Worm (Caenorhabditis elegans) whole organism, young adult: ENCODE measurements around the gene nhr-122.

Experiments used
- B0336.3 ChIP-seq: fragments of 200-800 bp; sonication (Bioruptor generic); IDR thresholded peaks from 2 replicates; pipeline ENCODE4 v1.3.6; 2022; ENCODE audit warnings: missing genetic modification characterization, missing compliant biosample characterization
- F10E7.11 ChIP-seq: sonication (generic microtip); optimal IDR thresholded peaks from 2 replicates; lab custom pipeline; 2017; ENCODE audit warnings: mild to moderate bottlenecking, missing genetic modification characterization, moderate library complexity, missing compliant biosample characterization
- F33H1.4 ChIP-seq: fragments of 200-800 bp; sonication (Bioruptor generic); IDR thresholded peaks from 2 replicates; pipeline ENCODE4 v1.3.6; 2022; ENCODE audit warnings: missing genetic modification reagents, missing genetic modification characterization, missing compliant biosample characterization
- F52B5.7 ChIP-seq: sonication (generic microtip); optimal IDR thresholded peaks from 2 replicates; lab custom pipeline; 2016; ENCODE audit warnings: mild to moderate bottlenecking, missing genetic modification characterization, missing compliant biosample characterization
- F57C9.4 ChIP-seq: sonication (generic microtip); optimal IDR thresholded peaks from 2 replicates; lab custom pipeline; 2017; ENCODE audit warnings: mild to moderate bottlenecking, missing genetic modification characterization, missing compliant biosample characterization
- T07F8.4 ChIP-seq: sonication (generic microtip); optimal IDR thresholded peaks from 2 replicates; lab custom pipeline; 2016; ENCODE audit warnings: mild to moderate bottlenecking, missing genetic modification characterization, moderate library complexity, missing compliant biosample characterization
- Y56A3A.18 ChIP-seq: fragments of 200-800 bp; sonication (Bioruptor generic); IDR thresholded peaks from 2 replicates; pipeline ENCODE4 v1.3.6; 2022; ENCODE audit warnings: missing genetic modification reagents, missing genetic modification characterization, missing compliant biosample characterization
- akir-1 ChIP-seq: fragments of 200-800 bp; sonication (Bioruptor generic); optimal IDR thresholded peaks from 2 replicates; lab custom pipeline; 2018; ENCODE audit warnings: mild to moderate bottlenecking, missing genetic modification characterization, moderate library complexity, missing compliant biosample characterization
- aptf-2 ChIP-seq: fragments of 200-800 bp; sonication (Bioruptor generic); conservative IDR thresholded peaks from 2 replicates; pipeline ENCODE4 v1.3.6; 2022; ENCODE audit warnings: missing genetic modification reagents, missing genetic modification characterization, missing compliant biosample characterization
- aptf-3 ChIP-seq: fragments of 200-800 bp; sonication (Bioruptor generic); IDR thresholded peaks from 2 replicates; pipeline ENCODE4 v1.3.6; 2022; ENCODE audit warnings: missing genetic modification characterization, missing compliant biosample characterization
- athp-1 ChIP-seq: sonication (generic microtip); optimal IDR thresholded peaks from 2 replicates; lab custom pipeline; 2017; ENCODE audit warnings: mild to moderate bottlenecking, missing genetic modification characterization, missing compliant biosample characterization
- attf-6 ChIP-seq: fragments of 200-800 bp; sonication (Bioruptor generic); IDR thresholded peaks from 2 replicates; pipeline ENCODE4 v1.3.6; 2022; ENCODE audit warnings: missing genetic modification reagents, missing genetic modification characterization, missing compliant biosample characterization
- bed-2 ChIP-seq: fragments of 200-800 bp; sonication (Bioruptor generic); IDR thresholded peaks from 2 replicates; pipeline ENCODE4 v1.3.6; 2022; ENCODE audit warnings: missing genetic modification reagents, missing genetic modification characterization, missing compliant biosample characterization
- ccch-3 ChIP-seq: fragments of 200-800 bp; sonication (Bioruptor generic); optimal IDR thresholded peaks from 2 replicates; lab custom pipeline; 2018; ENCODE audit warnings: mild to moderate bottlenecking, missing genetic modification characterization, missing compliant biosample characterization
- cebp-2 ChIP-seq: fragments of 200-800 bp; sonication (Bioruptor generic); IDR thresholded peaks from 2 replicates; pipeline ENCODE4 v1.3.6; 2022; ENCODE audit warnings: missing genetic modification characterization, missing compliant biosample characterization
- ceh-27 ChIP-seq: fragments of 200-800 bp; sonication (Bioruptor generic); optimal IDR thresholded peaks from 2 replicates; lab custom pipeline; 2018; ENCODE audit warnings: mild to moderate bottlenecking, missing genetic modification characterization, moderate library complexity, missing compliant biosample characterization
- ceh-79 ChIP-seq: sonication (generic microtip); optimal IDR thresholded peaks from 2 replicates; lab custom pipeline; 2017; ENCODE audit warnings: mild to moderate bottlenecking, missing genetic modification characterization, missing compliant biosample characterization
- dox-1 ChIP-seq: fragments of 200-800 bp; sonication (Bioruptor generic); IDR thresholded peaks from 2 replicates; pipeline ENCODE4 v1.3.6; 2022; ENCODE audit warnings: missing genetic modification reagents, missing genetic modification characterization, missing compliant biosample characterization
- egl-44 ChIP-seq: fragments of 200-800 bp; sonication (Bioruptor generic); IDR thresholded peaks from 2 replicates; pipeline ENCODE4 v1.3.6; 2022; ENCODE audit warnings: missing genetic modification reagents, missing genetic modification characterization, missing compliant biosample characterization
- egrh-3 ChIP-seq: fragments of 200-800 bp; sonication (Bioruptor generic); IDR thresholded peaks from 2 replicates; pipeline ENCODE4 v1.3.6; 2022; ENCODE audit warnings: missing genetic modification reagents, missing genetic modification characterization, missing compliant biosample characterization
- hlh-26 ChIP-seq: fragments of 200-800 bp; sonication (Bioruptor generic); conservative IDR thresholded peaks from 2 replicates; pipeline ENCODE4 v1.3.6; 2022; ENCODE audit warnings: missing genetic modification reagents, missing genetic modification characterization, missing compliant biosample characterization
- hmg-1.2 ChIP-seq: fragments of 200-800 bp; sonication (Bioruptor generic); IDR thresholded peaks from 2 replicates; pipeline ENCODE4 v1.3.6; 2022; ENCODE audit warnings: missing genetic modification reagents, missing genetic modification characterization, missing compliant biosample characterization
- hrde-1 ChIP-seq: sonication (generic microtip); optimal IDR thresholded peaks from 2 replicates; lab custom pipeline; 2016; ENCODE audit warnings: missing genetic modification characterization, mild to moderate bottlenecking, missing compliant biosample characterization, moderate library complexity, missing genotype, missing genetic modification reagents, borderline replicate concordance
- hsf-1 ChIP-seq: fragments of 200-800 bp; sonication (Bioruptor generic); IDR thresholded peaks from 2 replicates; pipeline ENCODE4 v1.3.6; 2022; ENCODE audit warnings: missing genetic modification reagents, missing genetic modification characterization, missing compliant biosample characterization
- let-526 ChIP-seq: fragments of 200-800 bp; sonication (Bioruptor generic); IDR thresholded peaks from 2 replicates; pipeline ENCODE4 v1.3.6; 2022; ENCODE audit warnings: missing genetic modification reagents, missing genetic modification characterization, missing compliant biosample characterization
- lin-54 ChIP-seq: fragments of 200-800 bp; sonication (Bioruptor generic); optimal IDR thresholded peaks from 2 replicates; lab custom pipeline; 2018; ENCODE audit warnings: mild to moderate bottlenecking, missing genetic modification characterization, missing compliant biosample characterization
- lsl-1 ChIP-seq: fragments of 200-800 bp; sonication (Bioruptor generic); optimal IDR thresholded peaks from 2 replicates; lab custom pipeline; 2018; ENCODE audit warnings: mild to moderate bottlenecking, missing genetic modification characterization, moderate library complexity, missing compliant biosample characterization
- madf-6 ChIP-seq: fragments of 200-800 bp; sonication (Bioruptor generic); IDR thresholded peaks from 2 replicates; pipeline ENCODE4 v1.3.6; 2022; ENCODE audit warnings: missing genetic modification reagents, missing genetic modification characterization, missing compliant biosample characterization
- madf-8 ChIP-seq: fragments of 200-800 bp; sonication (Bioruptor generic); conservative IDR thresholded peaks from 2 replicates; pipeline ENCODE4 v1.3.6; 2022; ENCODE audit warnings: missing genetic modification reagents, missing genetic modification characterization, missing compliant biosample characterization
- nfyb-1 ChIP-seq: fragments of 200-800 bp; sonication (Bioruptor generic); IDR thresholded peaks from 2 replicates; pipeline ENCODE4 v1.3.6; 2022; ENCODE audit warnings: missing genetic modification reagents, missing genetic modification characterization, missing compliant biosample characterization
- pbrm-1 ChIP-seq: fragments of 200-800 bp; sonication (Bioruptor generic); IDR thresholded peaks from 2 replicates; pipeline ENCODE4 v1.3.6; 2022; ENCODE audit warnings: missing genetic modification reagents, missing genetic modification characterization, missing compliant biosample characterization
- rpc-1 ChIP-seq, 2 experiments: fragments of 150-350 bp in 1 of 2; sonication (generic microtip) in 1 of 2; optimal IDR thresholded peaks; 2 replicates each; lab custom pipeline; 2014 to 2018; ENCODE audit warnings: missing biosample characterization in 1 of 2, missing genetic modification characterization in 1 of 2, missing genetic modification reagents in 1 of 2, missing genotype in 1 of 2
- sdz-38 ChIP-seq: sonication (generic microtip); optimal IDR thresholded peaks from 2 replicates; lab custom pipeline; 2016; ENCODE audit warnings: missing genotype, missing genetic modification characterization, missing compliant biosample characterization
- snpc-1.1 ChIP-seq: sonication (generic microtip); optimal IDR thresholded peaks from 2 replicates; lab custom pipeline; 2017; ENCODE audit warnings: missing genetic modification characterization, mild to moderate bottlenecking, missing compliant biosample characterization, antibody characterized with exemption, moderate library complexity, missing genotype, missing genetic modification reagents; ENCODE audit not compliant: insufficient read depth
- snpc-3.4 ChIP-seq: sonication (generic microtip); optimal IDR thresholded peaks from 2 replicates; lab custom pipeline; 2017; ENCODE audit warnings: missing genetic modification characterization, mild to moderate bottlenecking, missing compliant biosample characterization, antibody characterized with exemption, moderate library complexity, missing genotype, missing genetic modification reagents
- snpc-4 ChIP-seq, 5 experiments: fragments of 150-350 bp in 1 of 5; sonication (generic microtip) in 4 of 5; optimal IDR thresholded peaks; 2 replicates each; lab custom pipeline; 2014 to 2018; ENCODE audit warnings: missing genetic modification characterization in 5 of 5, missing biosample characterization in 3 of 5, antibody characterized with exemption in 2 of 5, mild to moderate bottlenecking in 2 of 5, missing compliant biosample characterization in 2 of 5, missing genotype in 2 of 5, moderate library complexity in 2 of 5, missing genetic modification reagents in 1 of 5
- tbp1 ChIP-seq: fragments of 200-800 bp; sonication (Bioruptor generic); optimal IDR thresholded peaks from 2 replicates; lab custom pipeline; 2018; ENCODE audit warnings: mild to moderate bottlenecking, missing genetic modification characterization, missing compliant biosample characterization
- tbx-9 ChIP-seq: sonication (generic microtip); optimal IDR thresholded peaks from 2 replicates; lab custom pipeline; 2016; ENCODE audit warnings: borderline replicate concordance, missing genetic modification characterization, inconsistent platforms, missing compliant biosample characterization
- unc-62 ChIP-seq: fragments of 150-350 bp; optimal IDR thresholded peaks from 2 replicates; lab custom pipeline; 2014; ENCODE audit warnings: missing biosample characterization, missing genetic modification reagents, missing genetic modification characterization
- xnd-1 ChIP-seq: sonication (generic microtip); optimal IDR thresholded peaks from 2 replicates; lab custom pipeline; 2016; ENCODE audit warnings: missing genotype, missing genetic modification reagents, missing genetic modification characterization, missing compliant biosample characterization
- zfh-2 ChIP-seq: fragments of 200-800 bp; sonication (Bioruptor generic); conservative IDR thresholded peaks from 2 replicates; pipeline ENCODE4 v1.3.6; 2022; ENCODE audit warnings: missing genetic modification reagents, missing genetic modification characterization, missing compliant biosample characterization
- zim-3 ChIP-seq: sonication (generic microtip); optimal IDR thresholded peaks from 2 replicates; lab custom pipeline; 2017; ENCODE audit warnings: mild to moderate bottlenecking, missing genetic modification characterization, moderate library complexity, missing compliant biosample characterization
- ztf-18 ChIP-seq: sonication (generic microtip); optimal IDR thresholded peaks from 2 replicates; lab custom pipeline; 2016; ENCODE audit warnings: missing genotype, mild to moderate bottlenecking, missing genetic modification characterization, missing compliant biosample characterization
- ztf-25 ChIP-seq: fragments of 200-800 bp; sonication (Bioruptor generic); IDR thresholded peaks from 2 replicates; pipeline ENCODE4 v1.3.6; 2022; ENCODE audit warnings: missing genetic modification reagents, missing genetic modification characterization, missing compliant biosample characterization
- ztf-6 ChIP-seq: fragments of 200-800 bp; sonication (Bioruptor generic); IDR thresholded peaks from 2 replicates; pipeline ENCODE4 v1.3.6; 2022; ENCODE audit warnings: missing genetic modification reagents, missing genetic modification characterization, missing compliant biosample characterization

The nhr-122 gene

ce11 chrIV:1659045-1659741 lies 45.5 kb downstream of the nhr-122 start, which contains the start of gene rps-28 (continued):
- no peak for TF ChIP-seq sdz-38 (tag; lab: Kevin White, UChicago)
- TF ChIP-seq tbp1 (GFP tag; lab: Kevin White, UChicago) = peak; percentile 77
- TF ChIP-seq egrh-3 (GFP tag; lab: Robert Waterston, UW) = peak; percentile 60
- peak; percentile 95 for TF ChIP-seq zfh-2 (GFP tag; lab: Robert Waterston, UW)
- peak; percentile 94 for TF ChIP-seq lin-54 (GFP tag; lab: Kevin White, UChicago)
- peak; percentile 98 for TF ChIP-seq dox-1 (GFP tag; lab: Robert Waterston, UW)
- TF ChIP-seq F10E7.11 (tag; lab: Kevin White, UChicago) = no peak
- peak; percentile 81 for TF ChIP-seq ztf-18 (tag; lab: Kevin White, UChicago)
- no peak for TF ChIP-seq bed-2 (GFP tag; lab: Robert Waterston, UW)
- 0 out of 2 replicates have a peak, but pooled peaks have one; percentile 47 for TF ChIP-seq aptf-2 (GFP tag; lab: Robert Waterston, UW)
- peak; percentile 47 for TF ChIP-seq xnd-1 (tag; lab: Kevin White, UChicago)
- no peak for TF ChIP-seq F57C9.4 (tag; lab: Kevin White, UChicago)
- TF ChIP-seq rpc-1 (optimal IDR thresholded peaks at IDR 0.05; lab: Kevin White, UChicago) = peak; percentile 49
- TF ChIP-seq rpc-1 (tag; optimal IDR thresholded peaks at IDR 0.05; lab: Kevin White, UChicago) = no peak
- no peak for TF ChIP-seq ceh-79 (tag; lab: Kevin White, UChicago)
- TF ChIP-seq aptf-3 (GFP tag; lab: Robert Waterston, UW) = no peak
- no peak for TF ChIP-seq akir-1 (GFP tag; lab: Kevin White, UChicago)
- peak; percentile 11 for TF ChIP-seq T07F8.4 (tag; lab: Kevin White, UChicago)
- TF ChIP-seq attf-6 (GFP tag; lab: Robert Waterston, UW) = peak; percentile 76
- peak; percentile 91 for TF ChIP-seq madf-6 (GFP tag; lab: Robert Waterston, UW)
- TF ChIP-seq Y56A3A.18 = no peak
- TF ChIP-seq zim-3 (tag; lab: Kevin White, UChicago) = no peak
- peak; percentile 83; the same call in 1 of the 2 replicates for TF ChIP-seq ztf-6 (GFP tag; lab: Robert Waterston, UW)
- TF ChIP-seq nfyb-1 = peak; percentile 95
- TF ChIP-seq ceh-27 (GFP tag; lab: Kevin White, UChicago) = peak; percentile 92
- peak; percentile 95 for TF ChIP-seq pbrm-1
- peak; percentile 17 for TF ChIP-seq F52B5.7
- TF ChIP-seq unc-62 (GFP tag; lab: Kevin White, UChicago) = no peak
- peak; percentile 55 for TF ChIP-seq snpc-1.1 (tag; lab: Kevin White, UChicago)
- TF ChIP-seq lsl-1 (GFP tag; lab: Kevin White, UChicago) = peak; percentile 86
- peak; percentile 75 for TF ChIP-seq hsf-1 (GFP tag; lab: Robert Waterston, UW)
- peak; percentile 16 for TF ChIP-seq hrde-1 (tag; lab: Kevin White, UChicago)
- TF ChIP-seq ccch-3 (GFP tag; lab: Kevin White, UChicago) = no peak
- TF ChIP-seq, all 124 proteins: peak for 86

ce11 chrIV:1659978-1660377 lies 46.3 kb downstream of the nhr-122 start, which contains the start of gene Y41D4B.4:
Gene Y41D4B.4, plus strand, starts transcription at chrIV:1660110.
- TF ChIP-seq ztf-25 (GFP tag; lab: Robert Waterston, UW) (no peak), tbp1 (GFP tag; lab: Kevin White, UChicago) (no peak), tbx-9 (tag; lab: Kevin White, UChicago) (no peak), F33H1.4 (peak; percentile 35), let-526 (GFP tag; lab: Robert Waterston, UW) (no peak), hmg-1.2 (GFP tag; lab: Robert Waterston, UW) (0 out of 2 replicates have a peak, but pooled peaks have one; percentile 12), madf-8 (GFP tag; lab: Robert Waterston, UW) (no peak), dox-1 (GFP tag; lab: Robert Waterston, UW) (no peak), snpc-4 (GFP tag; optimal IDR thresholded peaks at IDR 0.05; lab: Kevin White, UChicago) (no peak), snpc-4 (tag; optimal IDR thresholded peaks at IDR 0.05; lab: Kevin White, UChicago) (no peak), snpc-3.4 (tag; lab: Kevin White, UChicago) (no peak), cebp-2 (GFP tag; lab: Robert Waterston, UW) (0 out of 2 replicates have a peak, but pooled peaks have one; percentile 15), athp-1 (tag; lab: Kevin White, UChicago) (peak; percentile 2), B0336.3 (GFP tag; lab: Robert Waterston, UW) (peak; percentile 51; the same call in 1 of the 2 replicates), ceh-79 (tag; lab: Kevin White, UChicago) (no peak), egl-44 (GFP tag; lab: Robert Waterston, UW) (no peak), hlh-26 (GFP tag; lab: Robert Waterston, UW) (no peak)
